Fruit fly (Drosophila melanogaster): ENCODE data around the gene Ets97D.

dm6 chr3R:26958314-26958979, 45.8 kb upstream of the Ets97D start, which contains the start of gene CG6330:
- TF ChIP-seq CG8478 (optimal IDR thresholded peaks at IDR 0.05), result no peak
- no peak for TF ChIP-seq CTCF (optimal IDR thresholded peaks at IDR 0.05)
